Worm (Caenorhabditis elegans) whole organism, L4 larva: ENCODE measurements around the gene C16C8.12.
A peak's percentile ranks its signal among the peaks of the same experiment; 100 is the strongest.

Source experiments
- D1046.2 ChIP-seq: fragments of 200-800 bp; sonication (Bioruptor generic); IDR thresholded peaks from 2 replicates; pipeline ENCODE4 v1.3.6; 2022; ENCODE audit warnings: missing genetic modification characterization, missing compliant biosample characterization
- F26F4.8 ChIP-seq: fragments of 200-800 bp; sonication (Bioruptor generic); conservative IDR thresholded peaks from 2 replicates; pipeline ENCODE4 v1.3.6; 2022; ENCODE audit warnings: missing genetic modification characterization, missing compliant biosample characterization
- F44E2.7 ChIP-seq: fragments of 200-800 bp; sonication (Bioruptor generic); IDR thresholded peaks from 2 replicates; pipeline ENCODE4 v2.1.2; 2022; ENCODE audit warnings: missing genetic modification characterization, missing compliant biosample characterization
- T26A8.4 ChIP-seq: fragments of 200-800 bp; sonication (Bioruptor generic); IDR thresholded peaks from 2 replicates; pipeline ENCODE4 v1.3.6; 2022; ENCODE audit warnings: missing genetic modification characterization, missing compliant biosample characterization
- Y105C5A.15 ChIP-seq: fragments of 200-800 bp; sonication (Bioruptor generic); IDR thresholded peaks from 2 replicates; pipeline ENCODE4 v1.3.6; 2022; ENCODE audit warnings: missing genetic modification characterization, missing compliant biosample characterization
- Y48G9A.11 ChIP-seq: fragments of 200-800 bp; sonication (Bioruptor generic); IDR thresholded peaks from 2 replicates; pipeline ENCODE4 v1.3.6; 2022; ENCODE audit warnings: missing genetic modification reagents, missing genetic modification characterization, missing compliant biosample characterization
- Y5F2A.4 ChIP-seq: fragments of 200-800 bp; sonication (Bioruptor generic); optimal IDR thresholded peaks from 2 replicates; lab custom pipeline; 2018; ENCODE audit warnings: mild to moderate bottlenecking, missing genetic modification characterization, missing compliant biosample characterization
- Y75B8A.6 ChIP-seq: fragments of 200-800 bp; sonication (Bioruptor generic); IDR thresholded peaks from 2 replicates; pipeline ENCODE4 v1.3.6; 2022; ENCODE audit warnings: missing genetic modification reagents, missing genetic modification characterization, missing compliant biosample characterization
- aha-1 ChIP-seq: fragments of 150-350 bp; peaks from one replicate; lab custom pipeline; 2014; ENCODE audit warnings: missing biosample characterization, missing genetic modification characterization
- ceh-20 ChIP-seq: fragments of 200-800 bp; sonication (Bioruptor generic); IDR thresholded peaks from 2 replicates; pipeline ENCODE4 v1.3.6; 2022; ENCODE audit warnings: missing genetic modification reagents, missing genetic modification characterization, missing compliant biosample characterization
- ctbp-1 ChIP-seq: fragments of 200-800 bp; sonication (Bioruptor generic); IDR thresholded peaks from 2 replicates; pipeline ENCODE4 v1.3.6; 2022; ENCODE audit warnings: missing genetic modification reagents, missing genetic modification characterization, missing compliant biosample characterization
- daf-12 ChIP-seq: fragments of 150-350 bp; optimal IDR thresholded peaks from 2 replicates; lab custom pipeline; 2014; ENCODE audit warnings: missing biosample characterization, missing genetic modification reagents, missing genetic modification characterization
- daf-16 ChIP-seq, 3 experiments: sonication (generic microtip); optimal IDR thresholded peaks; 2 replicates each; lab custom pipeline; 2016 to 2017; ENCODE audit warnings: missing genetic modification characterization in 3 of 3, missing genetic modification reagents in 3 of 3, mild to moderate bottlenecking in 2 of 3, missing compliant biosample characterization in 2 of 3, missing biosample characterization in 1 of 3, moderate library complexity in 1 of 3
- daf-19 ChIP-seq: fragments of 200-800 bp; sonication (Bioruptor generic); conservative IDR thresholded peaks from 2 replicates; pipeline ENCODE4 v1.3.6; 2022; ENCODE audit warnings: missing genetic modification characterization, missing compliant biosample characterization
- daf-8 ChIP-seq: fragments of 200-800 bp; sonication (Bioruptor generic); IDR thresholded peaks from 2 replicates; pipeline ENCODE4 v1.3.6; 2022; ENCODE audit warnings: missing genetic modification characterization, missing compliant biosample characterization
- dmd-9 ChIP-seq: fragments of 200-800 bp; sonication (Bioruptor generic); IDR thresholded peaks from 2 replicates; pipeline ENCODE4 v1.3.6; 2022; ENCODE audit warnings: missing genetic modification reagents, missing genetic modification characterization, missing compliant biosample characterization
- dve-1 ChIP-seq: sonication (generic microtip); optimal IDR thresholded peaks from 2 replicates; lab custom pipeline; 2017; ENCODE audit warnings: antibody characterized with exemption, mild to moderate bottlenecking, missing genetic modification characterization, missing compliant biosample characterization; ENCODE audit not compliant: insufficient read depth
- egl-43 ChIP-seq: fragments of 200-800 bp; sonication (Bioruptor generic); IDR thresholded peaks from 2 replicates; pipeline ENCODE4 v1.3.6; 2022; ENCODE audit warnings: missing genetic modification reagents, missing genetic modification characterization, missing compliant biosample characterization
- fos-1 ChIP-seq: fragments of 150-350 bp; optimal IDR thresholded peaks from 2 replicates; lab custom pipeline; 2014; ENCODE audit warnings: missing biosample characterization, missing genetic modification characterization
- hif-1 ChIP-seq, 2 experiments: sonication (generic microtip); optimal IDR thresholded peaks; 2 replicates each; lab custom pipeline; 2016 to 2017; ENCODE audit warnings: missing compliant biosample characterization in 2 of 2, missing genetic modification characterization in 2 of 2, missing genetic modification reagents in 2 of 2, missing genotype in 2 of 2, mild to moderate bottlenecking in 1 of 2
- hlh-11 ChIP-seq: fragments of 200-800 bp; sonication (Bioruptor generic); optimal IDR thresholded peaks from 2 replicates; lab custom pipeline; 2018; ENCODE audit warnings: mild to moderate bottlenecking, missing genetic modification characterization, missing compliant biosample characterization
- jun-1 ChIP-seq: fragments of 150-350 bp; optimal IDR thresholded peaks from 2 replicates; lab custom pipeline; 2014; ENCODE audit warnings: missing biosample characterization, missing genetic modification reagents, missing genetic modification characterization
- lin-1 ChIP-seq: fragments of 200-800 bp; sonication (Bioruptor generic); IDR thresholded peaks from 2 replicates; pipeline ENCODE4 v1.3.6; 2022; ENCODE audit warnings: missing genetic modification reagents, missing genetic modification characterization, missing compliant biosample characterization
- lin-29 ChIP-seq: fragments of 200-800 bp; sonication (Bioruptor generic); IDR thresholded peaks from 2 replicates; pipeline ENCODE4 v1.3.6; 2022; ENCODE audit warnings: missing genetic modification reagents, missing genetic modification characterization, missing compliant biosample characterization
- lir-3 ChIP-seq: sonication (generic microtip); optimal IDR thresholded peaks from 2 replicates; lab custom pipeline; 2016; ENCODE audit warnings: mild to moderate bottlenecking, missing genetic modification characterization, missing compliant biosample characterization
- lsy-2 ChIP-seq, 2 experiments: fragments of 150-350 bp in 1 of 2; sonication (generic microtip) in 1 of 2; optimal IDR thresholded peaks; 2 replicates each; lab custom pipeline; 2014 to 2017; ENCODE audit warnings: missing biosample characterization in 2 of 2, missing genetic modification characterization in 2 of 2
- madf-5 ChIP-seq, 2 experiments: fragments of 200-800 bp; sonication (Bioruptor generic); IDR thresholded peaks; 2 replicates each; pipeline ENCODE4 v1.3.6; 2022; ENCODE audit warnings: missing compliant biosample characterization in 2 of 2, missing genetic modification characterization in 2 of 2
- mdt-29 ChIP-seq: fragments of 200-800 bp; sonication (Bioruptor generic); IDR thresholded peaks from 2 replicates; pipeline ENCODE4 v1.3.6; 2022; ENCODE audit warnings: missing genetic modification reagents, missing genetic modification characterization, missing compliant biosample characterization
- mep-1 ChIP-seq: fragments of 150-350 bp; sonication (generic microtip); optimal IDR thresholded peaks from 3 replicates; lab custom pipeline; 2014; ENCODE audit warnings: missing biosample characterization, missing genetic modification characterization
- mxl-3 ChIP-seq: fragments of 200-800 bp; sonication (Bioruptor generic); optimal IDR thresholded peaks from 2 replicates; lab custom pipeline; 2018; ENCODE audit warnings: mild to moderate bottlenecking, missing genetic modification characterization, missing compliant biosample characterization
- nhr-102 ChIP-seq: sonication (generic microtip); optimal IDR thresholded peaks from 2 replicates; lab custom pipeline; 2016; ENCODE audit warnings: mild to moderate bottlenecking, missing genetic modification characterization, moderate library complexity, missing compliant biosample characterization
- nhr-25 ChIP-seq: sonication (generic microtip); optimal IDR thresholded peaks from 2 replicates; lab custom pipeline; 2017; ENCODE audit warnings: missing genetic modification characterization, mild to moderate bottlenecking, missing compliant biosample characterization, antibody characterized with exemption, moderate library complexity, borderline replicate concordance; ENCODE audit not compliant: insufficient read depth
- rbr-2 ChIP-seq: sonication (generic microtip); optimal IDR thresholded peaks from 2 replicates; lab custom pipeline; 2016; ENCODE audit warnings: missing genotype, missing genetic modification characterization, missing compliant biosample characterization
- saeg-2 ChIP-seq: fragments of 200-800 bp; sonication (Bioruptor generic); IDR thresholded peaks from 2 replicates; pipeline ENCODE4 v1.3.6; 2022; ENCODE audit warnings: missing genetic modification reagents, missing genetic modification characterization, missing compliant biosample characterization
- set-16 ChIP-seq: fragments of 200-800 bp; sonication (Bioruptor generic); IDR thresholded peaks from 2 replicates; pipeline ENCODE4 v1.3.6; 2022; ENCODE audit warnings: missing genetic modification reagents, missing genetic modification characterization, missing compliant biosample characterization
- snpc-1.2 ChIP-seq: fragments of 200-800 bp; sonication (Bioruptor generic); IDR thresholded peaks from 2 replicates; pipeline ENCODE4 v1.3.6; 2022; ENCODE audit warnings: missing genetic modification reagents, missing genetic modification characterization, missing compliant biosample characterization
- spr-1 ChIP-seq: sonication (generic microtip); optimal IDR thresholded peaks from 2 replicates; lab custom pipeline; 2016; ENCODE audit warnings: mild to moderate bottlenecking, missing genetic modification characterization, missing compliant biosample characterization
- vab-7 ChIP-seq: fragments of 200-800 bp; sonication (Bioruptor generic); IDR thresholded peaks from 2 replicates; pipeline ENCODE4 v1.3.6; 2022; ENCODE audit warnings: missing genetic modification reagents, missing genetic modification characterization, missing compliant biosample characterization
- zag-1 ChIP-seq: fragments of 150-350 bp; optimal IDR thresholded peaks from 2 replicates; lab custom pipeline; 2014; ENCODE audit warnings: missing biosample characterization, missing genetic modification characterization
- zfp-2 ChIP-seq: sonication (generic microtip); optimal IDR thresholded peaks from 2 replicates; lab custom pipeline; 2016; ENCODE audit warnings: mild to moderate bottlenecking, missing genetic modification characterization, missing compliant biosample characterization
- zfp-3 ChIP-seq: fragments of 200-800 bp; sonication (Bioruptor generic); conservative IDR thresholded peaks from 2 replicates; pipeline ENCODE4 v1.3.6; 2022; ENCODE audit warnings: missing genetic modification reagents, missing genetic modification characterization, missing compliant biosample characterization
- zip-11 ChIP-seq: fragments of 200-800 bp; sonication (Bioruptor generic); IDR thresholded peaks from 2 replicates; pipeline ENCODE4 v1.3.6; 2022; ENCODE audit warnings: missing genetic modification characterization, missing compliant biosample characterization
- ztf-7 ChIP-seq: fragments of 150-350 bp; optimal IDR thresholded peaks from 2 replicates; lab custom pipeline; 2014; ENCODE audit warnings: missing biosample characterization, missing genetic modification characterization

Gene C16C8.12

DNA sequence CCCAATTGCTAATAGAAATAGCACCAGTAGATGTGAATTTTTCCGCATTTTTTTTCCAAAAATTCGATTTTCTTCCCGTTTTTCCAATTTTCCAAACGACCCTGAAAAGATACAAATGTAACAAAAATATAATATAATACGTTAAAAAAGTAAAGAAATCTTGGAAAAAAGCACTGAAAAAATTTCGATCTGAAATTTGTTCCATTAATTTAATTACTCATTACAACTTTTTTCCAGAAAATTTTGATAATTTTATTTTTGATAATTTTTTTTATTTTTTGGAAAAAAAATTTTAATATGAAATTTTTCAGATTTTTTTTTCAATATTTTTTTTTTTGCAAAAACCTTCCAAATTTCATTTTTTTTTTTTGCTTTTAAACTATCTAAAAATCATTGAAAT, 16.1 kb upstream of the C16C8.12 start, which contains the start of gene skpo-2:
Gene skpo-2 (minus strand): TSS at position 101 of the 400 bp plus-strand sequence.
- TF ChIP-seq zag-1, result no peak
- no peak for TF ChIP-seq daf-12
- no peak for TF ChIP-seq zip-11
- TF ChIP-seq daf-19 (GFP tag; lab: Robert Waterston, UW), result no peak
- TF ChIP-seq madf-5 (GFP tag; IDR thresholded peaks at IDR 0.05; lab: Robert Waterston, UW), result no peak
- TF ChIP-seq mdt-29 (GFP tag; lab: Robert Waterston, UW), result no peak
- TF ChIP-seq, all 104 proteins: peak for 0

ce11 chrII:3437393-3437792, 15.1 kb upstream of the C16C8.12 start:
- TF ChIP-seq zfp-2 (tag; lab: Kevin White, UChicago) (no peak), set-16 (peak; percentile 77), ceh-20 (GFP tag; lab: Robert Waterston, UW) (no peak), lin-1 (no peak), lir-3 (tag; lab: Kevin White, UChicago) (no peak), mxl-3 (GFP tag; lab: Kevin White, UChicago) (no peak), T26A8.4 (no peak)
- TF ChIP-seq, all 104 proteins: peak for 1

DNA sequence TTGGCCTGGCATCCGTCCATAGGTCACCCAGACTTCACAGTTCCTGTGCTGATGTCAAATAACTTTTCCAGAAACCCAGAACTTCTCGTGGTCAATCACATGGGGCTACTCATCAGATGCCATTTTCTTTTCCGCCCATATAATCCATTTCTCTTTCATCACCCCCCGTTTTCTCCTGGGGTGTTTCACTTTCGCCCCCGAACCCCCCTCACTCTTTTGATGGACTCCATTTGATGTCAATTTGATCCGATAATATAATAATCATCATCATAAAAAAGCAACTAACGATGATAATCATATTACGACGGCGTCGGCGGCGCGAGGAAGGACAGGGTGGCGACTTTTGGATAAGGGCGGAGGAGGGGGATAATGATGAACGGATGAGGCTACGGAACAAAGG, 14.2 kb upstream of the C16C8.12 start:
- TF ChIP-seq aha-1 (tag; lab: Kevin White, UChicago), result no peak
- peak; percentile 2 for TF ChIP-seq hlh-11

DNA sequence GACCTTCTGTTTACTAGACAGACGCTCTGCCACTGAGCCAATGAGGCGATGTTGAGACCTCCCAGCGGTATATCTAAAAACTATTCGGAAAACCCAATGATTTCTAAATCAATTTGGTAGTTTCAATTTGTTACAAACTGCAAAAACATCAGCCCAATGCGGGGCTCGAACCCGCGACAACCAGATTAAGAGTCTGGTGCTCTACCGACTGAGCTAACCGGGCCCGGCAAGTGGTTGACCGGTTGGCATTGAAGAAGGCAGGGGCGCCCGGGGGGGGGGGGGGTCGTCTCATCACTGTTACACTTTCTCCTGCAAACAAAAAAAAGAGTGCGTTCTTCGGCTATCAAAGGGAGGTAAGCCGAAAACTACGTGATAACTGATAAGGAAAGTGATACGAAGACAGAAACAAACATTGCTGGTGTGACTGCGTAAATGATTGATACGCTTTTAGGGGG, 13.2 kb upstream of the C16C8.12 start:
- TF ChIP-seq dmd-9 (GFP tag; lab: Robert Waterston, UW) (peak; percentile 78), mdt-29 (GFP tag; lab: Robert Waterston, UW) (peak; percentile 86), fos-1 (tag; lab: Kevin White, UChicago) (no peak), ztf-7 (no peak), zag-1 (no peak), rbr-2 (tag; lab: Kevin White, UChicago) (peak; percentile 48), F26F4.8 (peak; percentile 81), aha-1 (tag; lab: Kevin White, UChicago) (peak; percentile 71), F44E2.7 (GFP tag; lab: Robert Waterston, UW) (peak; percentile 77; the same call in 1 of the 2 replicates), zfp-2 (tag; lab: Kevin White, UChicago) (peak; percentile 6), jun-1 (tag; lab: Kevin White, UChicago) (no peak), ctbp-1 (peak; percentile 67), nhr-102 (tag; lab: Kevin White, UChicago) (peak; percentile 50), daf-8 (GFP tag; lab: Robert Waterston, UW) (no peak), spr-1 (tag; lab: Kevin White, UChicago) (peak; percentile 32), egl-43 (GFP tag; lab: Robert Waterston, UW) (peak; percentile 87), dve-1 (tag; lab: Kevin White, UChicago) (peak; percentile 55), D1046.2 (peak; percentile 77; the same call in 1 of the 2 replicates), Y48G9A.11 (peak; percentile 84), daf-16 (GFP tag; optimal IDR thresholded peaks at IDR 0.05; lab: Kevin White, UChicago) (peak; percentile 63 to 90), daf-16 (tag; optimal IDR thresholded peaks at IDR 0.05; lab: Kevin White, UChicago) (peak; percentile 76), set-16 (peak; percentile 95), nhr-25 (tag; lab: Kevin White, UChicago) (no peak), Y105C5A.15 (GFP tag; lab: Robert Waterston, UW) (peak; percentile 84; the same call in 1 of the 2 replicates), lsy-2 (tag; optimal IDR thresholded peaks at IDR 0.05; lab: Kevin White, UChicago) (peak in 1 of 2 experiments; percentile 63), lin-29 (no peak), zfp-3 (GFP tag; lab: Robert Waterston, UW) (peak; percentile 73; the same call in 1 of the 2 replicates), snpc-1.2 (GFP tag; lab: Robert Waterston, UW) (peak; percentile 80; the same call in 1 of the 2 replicates), Y5F2A.4 (GFP tag; lab: Kevin White, UChicago) (peak; percentile 59), hif-1 (tag; optimal IDR thresholded peaks at IDR 0.05; lab: Kevin White, UChicago) (peak in 1 of 2 experiments; percentile 52), Y75B8A.6 (GFP tag; lab: Robert Waterston, UW) (no peak; the same call in 1 of the 2 replicates), vab-7 (peak; percentile 84), saeg-2 (GFP tag; lab: Robert Waterston, UW) (peak; percentile 53; the same call in 1 of the 2 replicates), mep-1 (tag; lab: Kevin White, UChicago) (peak; percentile 56), hlh-11 (peak; percentile 81)
